Fruit fly (Drosophila melanogaster) S2 (cell line): ENCODE results near the gene chif.

Experiments
- CG8478 ChIP-seq: fragments of >200 bp; optimal IDR thresholded peaks from 2 replicates; lab custom pipeline; 2018
- CTCF ChIP-seq, 2 experiments: fragments of >200 bp; optimal IDR thresholded peaks; 2 replicates each; lab custom pipeline; 2018

- TF ChIP-seq CG8478 (lab: Kevin White, UChicago) = no peak
- TF ChIP-seq CTCF (optimal IDR thresholded peaks at IDR 0.05; lab: Kevin White, UChicago) = no peak
Measured at dm6 chr2L:16356249-16357025, 4.0 kb upstream of the chif start, which contains the start of gene CaBP1.
